Fruit fly (Drosophila melanogaster): Measurements from ENCODE around the gene CG32579.

CG32579 gene

DNA sequence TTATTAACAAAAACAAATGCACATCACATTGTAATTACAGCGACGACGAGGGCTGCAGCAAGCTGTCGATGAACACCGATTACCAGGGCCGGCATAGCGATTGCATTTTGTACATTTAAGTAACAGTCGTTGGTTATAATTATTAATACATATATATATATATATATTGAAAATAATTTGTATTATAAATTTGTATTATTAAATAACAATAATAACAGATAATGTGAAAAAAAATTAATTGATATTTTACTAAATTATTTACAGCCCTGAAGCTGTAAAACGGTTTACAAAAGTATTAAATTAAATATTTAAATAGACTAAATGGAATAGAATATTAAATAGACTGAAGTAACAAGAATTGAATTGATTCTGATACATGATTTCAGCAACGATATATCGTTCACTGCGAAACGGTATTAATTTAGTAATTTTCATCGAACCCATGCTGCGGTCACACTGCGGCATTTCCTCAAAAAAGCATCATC is 47.2 kb upstream of the CG32579 start, which contains the start of the genes kat80 and Prosalpha4 (continued):
- TF ChIP-seq cad (GFP tag; optimal IDR thresholded peaks at IDR 0.05) (no peak), CG6689 (GFP tag; IDR thresholded peaks at IDR 0.05) (no peak; the same call in 1 of the 2 replicates), CG13287 (GFP tag; IDR thresholded peaks at IDR 0.05; ENCODE audit: partially characterized antibody) (peak; percentile 79), CG15479 (GFP tag; optimal IDR thresholded peaks at IDR 0.05) (no peak), ac (GFP tag; optimal IDR thresholded peaks at IDR 0.05) (no peak), CG18476 (GFP tag; optimal IDR thresholded peaks at IDR 0.05) (no peak), maf-S (GFP tag; optimal IDR thresholded peaks at IDR 0.05) (no peak), ab (GFP tag; optimal IDR thresholded peaks at IDR 0.05) (no peak), CG1647 (GFP tag; optimal IDR thresholded peaks at IDR 0.05) (no peak), ewg (GFP tag; optimal IDR thresholded peaks at IDR 0.05) (no peak), dan (GFP tag; IDR thresholded peaks at IDR 0.05) (no peak), CG11723 (GFP tag; optimal IDR thresholded peaks at IDR 0.05) (no peak), NC2β (GFP tag; optimal IDR thresholded peaks at IDR 0.05) (no peak), CG16863 (GFP tag; optimal IDR thresholded peaks at IDR 0.05) (no peak), crol (GFP tag; IDR thresholded peaks at IDR 0.05) (no peak), unc-4 (GFP tag; IDR thresholded peaks at IDR 0.05; ENCODE audit: partially characterized antibody) (peak; percentile 69), sob (GFP tag; IDR thresholded peaks at IDR 0.05) (peak; percentile 42; the same call in 1 of the 2 replicates), Antp (GFP tag; optimal IDR thresholded peaks at IDR 0.05) (peak; percentile 3), dm (GFP tag; optimal IDR thresholded peaks at IDR 0.05) (no peak), jigr1 (GFP tag; IDR thresholded peaks at IDR 0.05) (no peak), Mes4 (GFP tag; optimal IDR thresholded peaks at IDR 0.05) (no peak), CG18599 (GFP tag; optimal IDR thresholded peaks at IDR 0.05) (peak; percentile 56), sens-2 (GFP tag; IDR thresholded peaks at IDR 0.05) (no peak), CG33213 (GFP tag; optimal IDR thresholded peaks at IDR 0.05) (no peak), dpn (GFP tag; optimal IDR thresholded peaks at IDR 0.05) (peak; percentile 13 to 43), CG15011 (GFP tag; optimal IDR thresholded peaks at IDR 0.05) (no peak), her (GFP tag; optimal IDR thresholded peaks at IDR 0.05) (no peak), dmrt99B (tag; optimal IDR thresholded peaks at IDR 0.05) (peak; percentile 32), Hmx (GFP tag; optimal IDR thresholded peaks at IDR 0.05) (no peak), CG17328 (GFP tag; IDR thresholded peaks at IDR 0.05) (0 out of 2 replicates have a peak, but pooled peaks have one; percentile 11), tio (GFP tag; optimal IDR thresholded peaks at IDR 0.05) (no peak), ash1 (GFP tag; optimal IDR thresholded peaks at IDR 0.05) (no peak), CG4424 (GFP tag; optimal IDR thresholded peaks at IDR 0.05) (peak; percentile 29), Dip3 (GFP tag; optimal IDR thresholded peaks at IDR 0.05) (no peak), Nf-YB (GFP tag; optimal IDR thresholded peaks at IDR 0.05) (no peak), Gsc (GFP tag; IDR thresholded peaks at IDR 0.05) (no peak), sens (GFP tag) (no peak), NFAT (GFP tag; IDR thresholded peaks at IDR 0.05) (peak; percentile 60), Myb (GFP tag; optimal IDR thresholded peaks at IDR 0.05) (no peak), Opbp (GFP tag; IDR thresholded peaks at IDR 0.05; ENCODE audit: partially characterized antibody) (peak; percentile 37; the same call in 2 of the 3 replicates), CG15514 (GFP tag; optimal IDR thresholded peaks at IDR 0.05) (peak; percentile 58), CG3065 (GFP tag; optimal IDR thresholded peaks at IDR 0.05) (no peak), Ptx1 (GFP tag; IDR thresholded peaks at IDR 0.05) (0 out of 2 replicates have a peak, but pooled peaks have one; percentile 12), Dref (GFP tag; IDR thresholded peaks at IDR 0.05) (peak; percentile 32; the same call in 1 of the 2 replicates), crp (GFP tag; optimal IDR thresholded peaks at IDR 0.05) (peak in 1 of 2 experiments; percentile 60), vnd (GFP tag; IDR thresholded peaks at IDR 0.05; ENCODE audit: partially characterized antibody) (peak; percentile 53; the same call in 1 of the 3 replicates), CG17829 (tag; optimal IDR thresholded peaks at IDR 0.05) (peak; percentile 63), lmd (GFP tag; IDR thresholded peaks at IDR 0.05) (no peak), corto (GFP tag; optimal IDR thresholded peaks at IDR 0.05) (no peak), CG11696 (GFP tag; IDR thresholded peaks at IDR 0.05) (no peak), CG34224 (GFP tag; IDR thresholded peaks at IDR 0.05; ENCODE audit: partially characterized antibody) (peak; percentile 55)
